Worm (Caenorhabditis elegans) whole organism, mixed stage, embryonic: ENCODE results near the gene nlp-63.

Source experiments
- M03D4.4 ChIP-seq: sonication (generic microtip); optimal IDR thresholded peaks from 2 replicates; lab custom pipeline; 2017; ENCODE audit warnings: mild to moderate bottlenecking, missing genetic modification characterization, missing compliant biosample characterization
- bed-3 ChIP-seq: fragments of 200-800 bp; sonication (Bioruptor generic); optimal IDR thresholded peaks from 3 replicates; lab custom pipeline; 2018; ENCODE audit warnings: mild to moderate bottlenecking, missing genetic modification characterization, moderate library complexity, missing compliant biosample characterization
- blmp-1 ChIP-seq: fragments of 150-350 bp; optimal IDR thresholded peaks from 2 replicates; lab custom pipeline; 2014; ENCODE audit warnings: missing biosample characterization, missing genetic modification characterization
- ceh-39 ChIP-seq: fragments of 150-350 bp; optimal IDR thresholded peaks from 2 replicates; lab custom pipeline; 2014; ENCODE audit warnings: missing biosample characterization, missing genetic modification characterization
- ceh-43 ChIP-seq: fragments of 200-800 bp; sonication (Bioruptor generic); optimal IDR thresholded peaks from 2 replicates; lab custom pipeline; 2018; ENCODE audit warnings: mild to moderate bottlenecking, missing genetic modification characterization, moderate library complexity, missing compliant biosample characterization
- ceh-83 ChIP-seq: fragments of 200-800 bp; sonication (Bioruptor generic); optimal IDR thresholded peaks from 2 replicates; lab custom pipeline; 2018; ENCODE audit warnings: mild to moderate bottlenecking, missing genetic modification characterization, missing compliant biosample characterization
- ces-1 ChIP-seq: fragments of 150-350 bp; optimal IDR thresholded peaks from 2 replicates; lab custom pipeline; 2014; ENCODE audit warnings: missing biosample characterization, missing genetic modification reagents, missing genetic modification characterization
- cnd-1 ChIP-seq: fragments of 200-800 bp; sonication (Bioruptor generic); optimal IDR thresholded peaks from 2 replicates; lab custom pipeline; 2018; ENCODE audit warnings: mild to moderate bottlenecking, missing genetic modification characterization, missing compliant biosample characterization
- drap-1 ChIP-seq: fragments of 200-800 bp; sonication (Bioruptor generic); optimal IDR thresholded peaks from 3 replicates; lab custom pipeline; 2018; ENCODE audit warnings: mild to moderate bottlenecking, missing genetic modification characterization, missing compliant biosample characterization
- elt-3 ChIP-seq: fragments of 150-350 bp; optimal IDR thresholded peaks from 2 replicates; lab custom pipeline; 2014; ENCODE audit warnings: missing biosample characterization, missing genetic modification characterization
- ham-2 ChIP-seq: fragments of 200-800 bp; sonication (Bioruptor generic); optimal IDR thresholded peaks from 2 replicates; lab custom pipeline; 2018; ENCODE audit warnings: mild to moderate bottlenecking, missing genetic modification characterization, missing compliant biosample characterization
- hlh-1 ChIP-seq: fragments of 150-350 bp; optimal IDR thresholded peaks from 2 replicates; lab custom pipeline; 2014; ENCODE audit warnings: missing biosample characterization, missing genetic modification reagents, missing genetic modification characterization
- lin-13 ChIP-seq: fragments of 150-350 bp; optimal IDR thresholded peaks from 2 replicates; lab custom pipeline; 2014; ENCODE audit warnings: missing biosample characterization, missing genetic modification characterization
- lin-32 ChIP-seq: fragments of 200-800 bp; sonication (Bioruptor generic); optimal IDR thresholded peaks from 2 replicates; lab custom pipeline; 2018; ENCODE audit warnings: mild to moderate bottlenecking, missing genetic modification characterization, missing compliant biosample characterization
- lsy-2 ChIP-seq: fragments of 150-350 bp; optimal IDR thresholded peaks from 2 replicates; lab custom pipeline; 2014; ENCODE audit warnings: missing biosample characterization, missing genetic modification characterization
- mab-5 ChIP-seq: fragments of 150-350 bp; optimal IDR thresholded peaks from 2 replicates; lab custom pipeline; 2014; ENCODE audit warnings: missing biosample characterization, missing genetic modification characterization
- mep-1 ChIP-seq: fragments of 150-350 bp; optimal IDR thresholded peaks from 2 replicates; lab custom pipeline; 2017; ENCODE audit warnings: missing biosample characterization, missing genetic modification reagents, missing genetic modification characterization, inconsistent platforms
- mls-2 ChIP-seq: sonication (generic microtip); optimal IDR thresholded peaks from 2 replicates; lab custom pipeline; 2016; ENCODE audit warnings: mild to moderate bottlenecking, missing genetic modification characterization, moderate library complexity, missing compliant biosample characterization
- nhr-12 ChIP-seq: fragments of 150-350 bp; optimal IDR thresholded peaks from 2 replicates; lab custom pipeline; 2014; ENCODE audit warnings: missing biosample characterization, missing genetic modification characterization
- nhr-2 ChIP-seq: fragments of 150-350 bp; optimal IDR thresholded peaks from 2 replicates; lab custom pipeline; 2014; ENCODE audit warnings: missing biosample characterization, missing genetic modification characterization
- nhr-237 ChIP-seq: fragments of 150-350 bp; optimal IDR thresholded peaks from 2 replicates; lab custom pipeline; 2014; ENCODE audit warnings: missing biosample characterization, missing genetic modification characterization
- nhr-28 ChIP-seq: fragments of 150-350 bp; optimal IDR thresholded peaks from 2 replicates; lab custom pipeline; 2014; ENCODE audit warnings: missing biosample characterization, missing genetic modification characterization
- nhr-76 ChIP-seq: sonication (generic microtip); optimal IDR thresholded peaks from 2 replicates; lab custom pipeline; 2017; ENCODE audit warnings: missing biosample characterization, missing genetic modification characterization
- pha-4 ChIP-seq: fragments of 150-350 bp; optimal IDR thresholded peaks from 2 replicates; lab custom pipeline; 2018; ENCODE audit warnings: missing biosample characterization, missing genetic modification reagents, missing genetic modification characterization
- sem-2 ChIP-seq: fragments of 200-800 bp; sonication (Bioruptor generic); optimal IDR thresholded peaks from 2 replicates; lab custom pipeline; 2018; ENCODE audit warnings: mild to moderate bottlenecking, missing genetic modification characterization, missing compliant biosample characterization
- snpc-4 ChIP-seq: fragments of 150-350 bp; optimal IDR thresholded peaks from 2 replicates; lab custom pipeline; 2014; ENCODE audit warnings: missing biosample characterization, missing genetic modification characterization
- sptf-1 ChIP-seq: sonication (generic microtip); optimal IDR thresholded peaks from 2 replicates; lab custom pipeline; 2017; ENCODE audit warnings: mild to moderate bottlenecking, missing genetic modification characterization, moderate library complexity, missing compliant biosample characterization
- tbx-8 ChIP-seq: fragments of 200-800 bp; sonication (Bioruptor generic); optimal IDR thresholded peaks from 2 replicates; lab custom pipeline; 2018; ENCODE audit warnings: mild to moderate bottlenecking, missing genetic modification characterization, moderate library complexity, missing compliant biosample characterization
- unc-120 ChIP-seq: sonication (generic microtip); optimal IDR thresholded peaks from 2 replicates; lab custom pipeline; 2017; ENCODE audit warnings: missing genetic modification characterization, missing compliant biosample characterization; ENCODE audit not compliant: poor library complexity, severe bottlenecking
- unc-39 ChIP-seq: fragments of 150-350 bp; optimal IDR thresholded peaks from 2 replicates; lab custom pipeline; 2014; ENCODE audit warnings: missing biosample characterization, missing genetic modification characterization
- unc-62 ChIP-seq: fragments of 150-350 bp; optimal IDR thresholded peaks from 2 replicates; lab custom pipeline; 2014; ENCODE audit warnings: missing biosample characterization, missing genetic modification reagents, missing genetic modification characterization
- zip-8 ChIP-seq: fragments of 150-350 bp; optimal IDR thresholded peaks from 2 replicates; lab custom pipeline; 2014; ENCODE audit warnings: missing biosample characterization, missing genetic modification characterization
- ztf-11 ChIP-seq: fragments of 150-350 bp; optimal IDR thresholded peaks from 2 replicates; lab custom pipeline; 2014; ENCODE audit warnings: missing biosample characterization, missing genetic modification characterization

nlp-63 gene

ce11 chrII:10199906-10200305, 44.7 kb downstream of the nlp-63 start, which contains the start of gene R05H5.4:
R05H5.4 (minus strand) TSS chrII:10200006.
- TF ChIP-seq zip-8 (tag; lab: Kevin White, UChicago) (no peak), nhr-237 (tag; lab: Kevin White, UChicago) (no peak), nhr-28 (no peak), nhr-12 (tag; lab: Kevin White, UChicago) (no peak), nhr-76 (no peak), cnd-1 (tag; lab: Kevin White, UChicago) (no peak), unc-39 (tag; lab: Kevin White, UChicago) (no peak), blmp-1 (no peak), sptf-1 (tag; lab: Kevin White, UChicago) (no peak), snpc-4 (no peak), bed-3 (no peak), ham-2 (no peak), elt-3 (no peak), mab-5 (tag; lab: Kevin White, UChicago) (no peak), mep-1 (tag; lab: Kevin White, UChicago) (no peak), hlh-1 (tag; lab: Kevin White, UChicago) (no peak), unc-120 (tag; lab: Kevin White, UChicago) (no peak), sem-2 (no peak), tbx-8 (GFP tag; lab: Kevin White, UChicago) (no peak), lin-32 (GFP tag; lab: Kevin White, UChicago) (no peak)

- TF ChIP-seq lsy-2 (peak; percentile 55), ceh-43 (no peak), sptf-1 (tag; lab: Kevin White, UChicago) (peak; percentile 44), elt-3 (no peak), ces-1 (GFP tag; lab: Kevin White, UChicago) (peak; percentile 85)
Measured at ce11 chrII:10200759-10201158, 45.6 kb downstream of the nlp-63 start, which contains the start of gene arv-1. arv-1 (minus strand) TSS chrII:10200823.

- TF ChIP-seq unc-62: peak; percentile 29
- no peak for TF ChIP-seq nhr-12 (tag; lab: Kevin White, UChicago)
- TF ChIP-seq zip-8 (tag; lab: Kevin White, UChicago): peak; percentile 71
- no peak for TF ChIP-seq cnd-1 (tag; lab: Kevin White, UChicago)
- no peak for TF ChIP-seq ceh-39 (tag; lab: Kevin White, UChicago)
- TF ChIP-seq unc-120 (tag; lab: Kevin White, UChicago): peak; percentile 67
- TF ChIP-seq tbx-8 (GFP tag; lab: Kevin White, UChicago): no peak
- no peak for TF ChIP-seq ztf-11 (tag; lab: Kevin White, UChicago)
- no peak for TF ChIP-seq nhr-76
- TF ChIP-seq bed-3: no peak
- peak; percentile 20 for TF ChIP-seq ceh-83
- TF ChIP-seq lsy-2: no peak
- TF ChIP-seq ceh-43: no peak
- no peak for TF ChIP-seq sem-2
- no peak for TF ChIP-seq nhr-237 (tag; lab: Kevin White, UChicago)
- TF ChIP-seq drap-1 (GFP tag; lab: Kevin White, UChicago): peak; percentile 62
- peak; percentile 68 for TF ChIP-seq pha-4 (tag; lab: Kevin White, UChicago)
- TF ChIP-seq lin-32 (GFP tag; lab: Kevin White, UChicago): no peak
- TF ChIP-seq nhr-2 (tag; lab: Kevin White, UChicago): no peak
- no peak for TF ChIP-seq snpc-4
- TF ChIP-seq lin-13 (tag; lab: Kevin White, UChicago): no peak
- TF ChIP-seq unc-39 (tag; lab: Kevin White, UChicago): no peak
- peak; percentile 64 for TF ChIP-seq sptf-1 (tag; lab: Kevin White, UChicago)
- TF ChIP-seq M03D4.4 (tag; lab: Kevin White, UChicago): peak; percentile 33
- TF ChIP-seq blmp-1: no peak
- TF ChIP-seq elt-3: no peak
- peak; percentile 37 for TF ChIP-seq mep-1 (tag; lab: Kevin White, UChicago)
- TF ChIP-seq ham-2: no peak
- TF ChIP-seq hlh-1 (tag; lab: Kevin White, UChicago): peak; percentile 32
- TF ChIP-seq ces-1 (GFP tag; lab: Kevin White, UChicago): peak; percentile 59
- peak; percentile 52 for TF ChIP-seq mls-2 (tag; lab: Kevin White, UChicago)
Measured at ce11 chrII:10202275-10202674, 47.1 kb downstream of the nlp-63 start.

DNA sequence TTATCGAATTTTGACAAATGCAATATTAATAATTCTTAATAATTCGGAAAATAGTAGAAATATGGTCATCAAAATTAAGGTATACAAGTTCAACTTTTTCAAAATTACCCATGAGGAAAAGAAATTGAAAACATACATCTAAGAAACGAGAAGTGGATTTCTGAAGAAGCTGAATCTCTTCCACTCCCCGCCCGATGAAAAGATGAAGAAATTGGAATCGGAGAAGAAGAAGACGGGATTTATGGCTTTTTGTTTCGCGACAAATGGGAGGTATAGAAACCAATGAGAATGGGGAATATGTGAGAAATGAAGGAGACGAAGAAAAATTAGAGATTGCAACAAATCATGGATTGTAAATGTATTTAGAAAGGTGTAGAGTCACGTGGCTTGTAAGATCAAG, 47.9 kb downstream of the nlp-63 start:
- no peak for TF ChIP-seq drap-1 (GFP tag; lab: Kevin White, UChicago)
- TF ChIP-seq unc-62: peak; percentile 28
- TF ChIP-seq mab-5 (tag; lab: Kevin White, UChicago): peak; percentile 23
